Worm (Caenorhabditis elegans) whole organism, L3 larva: ENCODE data around the gene Y26E6A.2.

ENCODE experiments used
- R02D3.7 ChIP-seq: fragments of 150-350 bp; optimal IDR thresholded peaks from 2 replicates; lab custom pipeline; 2014; ENCODE audit warnings: missing biosample characterization, missing genetic modification characterization
- aly-2 ChIP-seq: fragments of 150-350 bp; optimal IDR thresholded peaks from 2 replicates; lab custom pipeline; 2014; ENCODE audit warnings: missing biosample characterization, missing genetic modification characterization
- ceh-28 ChIP-seq: fragments of 150-350 bp; optimal IDR thresholded peaks from 2 replicates; lab custom pipeline; 2014; ENCODE audit warnings: missing biosample characterization, missing genetic modification reagents, missing genetic modification characterization
- ceh-82 ChIP-seq: fragments of 150-350 bp; optimal IDR thresholded peaks from 2 replicates; lab custom pipeline; 2014; ENCODE audit warnings: missing biosample characterization, missing genetic modification characterization
- ceh-9 ChIP-seq: sonication (generic microtip); optimal IDR thresholded peaks from 2 replicates; lab custom pipeline; 2018; ENCODE audit warnings: missing biosample characterization, missing genetic modification characterization
- daf-12 ChIP-seq: fragments of 150-350 bp; optimal IDR thresholded peaks from 2 replicates; lab custom pipeline; 2014; ENCODE audit warnings: missing biosample characterization, missing genetic modification reagents, missing genetic modification characterization
- egl-27 ChIP-seq: sonication (generic microtip); optimal IDR thresholded peaks from 4 replicates; lab custom pipeline; 2017; ENCODE audit warnings: missing biosample characterization, missing genetic modification reagents, missing genetic modification characterization
- elt-1 ChIP-seq: fragments of 150-350 bp; optimal IDR thresholded peaks from 2 replicates; lab custom pipeline; 2014; ENCODE audit warnings: missing biosample characterization, missing genetic modification characterization
- elt-2 ChIP-seq: sonication (generic microtip); optimal IDR thresholded peaks from 2 replicates; lab custom pipeline; 2016; ENCODE audit warnings: missing genetic modification reagents, mild to moderate bottlenecking, missing genetic modification characterization, missing compliant biosample characterization
- elt-3 ChIP-seq, 3 experiments: fragments of 150-350 bp in 1 of 3; sonication (generic microtip) in 2 of 3; optimal IDR thresholded peaks; 2 replicates in 2 of 3; 4 replicates in 1 of 3; lab custom pipeline; 2014 to 2017; ENCODE audit warnings: missing biosample characterization in 3 of 3, missing genetic modification characterization in 3 of 3
- eor-1 ChIP-seq, 2 experiments: fragments of 150-350 bp; optimal IDR thresholded peaks; 2 replicates each; lab custom pipeline; 2014 to 2018; ENCODE audit warnings: missing biosample characterization in 2 of 2, missing genetic modification characterization in 2 of 2
- fkh-10 ChIP-seq: sonication (generic microtip); optimal IDR thresholded peaks from 2 replicates; lab custom pipeline; 2017; ENCODE audit warnings: missing biosample characterization, missing genetic modification reagents, missing genetic modification characterization
- fos-1 ChIP-seq: fragments of 150-350 bp; optimal IDR thresholded peaks from 2 replicates; lab custom pipeline; 2014; ENCODE audit warnings: missing biosample characterization, missing genetic modification characterization
- jun-1 ChIP-seq: fragments of 150-350 bp; optimal IDR thresholded peaks from 2 replicates; lab custom pipeline; 2014; ENCODE audit warnings: missing biosample characterization, missing genetic modification reagents, missing genetic modification characterization
- lsy-12 ChIP-seq: sonication (generic microtip); optimal IDR thresholded peaks from 2 replicates; lab custom pipeline; 2016; ENCODE audit warnings: mild to moderate bottlenecking, missing genetic modification characterization, missing compliant biosample characterization
- mml-1 ChIP-seq: fragments of 150-350 bp; sonication (generic microtip); optimal IDR thresholded peaks from 3 replicates; lab custom pipeline; 2014; ENCODE audit warnings: missing biosample characterization, missing genetic modification characterization
- nfya-1 ChIP-seq: sonication (generic microtip); optimal IDR thresholded peaks from 2 replicates; lab custom pipeline; 2017; ENCODE audit warnings: missing genetic modification characterization, mild to moderate bottlenecking, missing compliant biosample characterization, antibody characterized with exemption, moderate library complexity; ENCODE audit not compliant: insufficient read depth
- nhr-11 ChIP-seq: fragments of 150-350 bp; optimal IDR thresholded peaks from 2 replicates; lab custom pipeline; 2014; ENCODE audit warnings: missing biosample characterization, missing genetic modification characterization
- nhr-23 ChIP-seq: fragments of 150-350 bp; optimal IDR thresholded peaks from 2 replicates; lab custom pipeline; 2014; ENCODE audit warnings: missing biosample characterization, missing genetic modification reagents, missing genetic modification characterization
- nhr-237 ChIP-seq: fragments of 150-350 bp; optimal IDR thresholded peaks from 2 replicates; lab custom pipeline; 2014; ENCODE audit warnings: missing biosample characterization, missing genetic modification characterization
- nhr-25 ChIP-seq: sonication (generic microtip); optimal IDR thresholded peaks from 2 replicates; lab custom pipeline; 2017; ENCODE audit warnings: missing biosample characterization, missing genetic modification characterization
- nhr-28 ChIP-seq: fragments of 150-350 bp; optimal IDR thresholded peaks from 2 replicates; lab custom pipeline; 2014; ENCODE audit warnings: missing biosample characterization, missing genetic modification characterization
- nhr-43 ChIP-seq: sonication (generic microtip); optimal IDR thresholded peaks from 2 replicates; lab custom pipeline; 2016; ENCODE audit warnings: mild to moderate bottlenecking, missing genetic modification characterization, missing compliant biosample characterization; ENCODE audit not compliant: poor library complexity, severe bottlenecking
- nhr-67 ChIP-seq: fragments of 150-350 bp; optimal IDR thresholded peaks from 2 replicates; lab custom pipeline; 2014; ENCODE audit warnings: missing biosample characterization, missing genetic modification characterization
- pha-4 ChIP-seq: fragments of 150-350 bp; optimal IDR thresholded peaks from 2 replicates; lab custom pipeline; 2014; ENCODE audit warnings: missing biosample characterization, missing genetic modification reagents, missing genetic modification characterization
- pqm-1 ChIP-seq: fragments of 150-350 bp; optimal IDR thresholded peaks from 2 replicates; lab custom pipeline; 2017; ENCODE audit warnings: missing biosample characterization, missing genetic modification characterization, inconsistent platforms
- sea-2 ChIP-seq: fragments of 150-350 bp; sonication (generic microtip); optimal IDR thresholded peaks from 4 replicates; lab custom pipeline; 2014; ENCODE audit warnings: missing biosample characterization, missing genetic modification reagents, missing genetic modification characterization
- snpc-4 ChIP-seq: fragments of 150-350 bp; optimal IDR thresholded peaks from 2 replicates; lab custom pipeline; 2014; ENCODE audit warnings: missing biosample characterization, missing genetic modification characterization
- unc-39 ChIP-seq: sonication (generic microtip); optimal IDR thresholded peaks from 4 replicates; lab custom pipeline; 2017; ENCODE audit warnings: missing biosample characterization, missing genetic modification characterization
- unc-62 ChIP-seq: fragments of 150-350 bp; sonication (generic microtip); optimal IDR thresholded peaks from 4 replicates; lab custom pipeline; 2014; ENCODE audit warnings: missing biosample characterization, missing genetic modification reagents, missing genetic modification characterization
- zag-1 ChIP-seq: fragments of 150-350 bp; optimal IDR thresholded peaks from 2 replicates; lab custom pipeline; 2014; ENCODE audit warnings: missing biosample characterization, missing genetic modification characterization
- ztf-11 ChIP-seq: fragments of 150-350 bp; optimal IDR thresholded peaks from 2 replicates; lab custom pipeline; 2014; ENCODE audit warnings: missing biosample characterization, missing genetic modification characterization

Y26E6A.2 gene

DNA sequence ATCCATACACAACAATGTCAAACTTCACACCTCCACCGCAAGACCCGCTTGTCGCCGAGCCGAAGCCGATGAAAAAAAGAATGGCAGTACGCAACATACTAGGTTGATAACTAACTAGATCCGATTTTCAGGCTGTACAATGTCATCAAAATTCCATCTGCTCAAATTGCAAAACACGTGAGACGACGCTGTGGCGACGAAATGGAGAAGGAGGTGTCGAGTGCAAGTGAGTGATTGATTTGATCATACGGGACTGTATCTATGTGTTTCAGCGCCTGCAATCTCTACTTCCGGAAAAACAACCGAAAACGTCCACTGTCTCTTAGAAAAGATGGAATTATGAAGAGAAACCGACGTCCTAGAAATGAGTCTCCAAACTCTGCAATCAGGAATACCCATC is 26.1 kb upstream of the Y26E6A.2 start:
- no peak for TF ChIP-seq nhr-28 (tag; lab: Kevin White, UChicago)
- TF ChIP-seq elt-3 (tag; optimal IDR thresholded peaks at IDR 0.05; lab: Kevin White, UChicago) = peak in 1 of 3 experiments; percentile 86

ce11 chrX:13939388-13939787 is 25.2 kb upstream of the Y26E6A.2 start:
- TF ChIP-seq pha-4 = no peak
- TF ChIP-seq nhr-25 = peak; percentile 40
- no peak for TF ChIP-seq fos-1 (tag; lab: Kevin White, UChicago)
- peak; percentile 53 for TF ChIP-seq nhr-43 (tag; lab: Kevin White, UChicago)
- peak; percentile 79 for TF ChIP-seq nhr-23 (tag; lab: Kevin White, UChicago)
- no peak for TF ChIP-seq zag-1 (tag; lab: Kevin White, UChicago)
- TF ChIP-seq elt-3 (tag; optimal IDR thresholded peaks at IDR 0.05; lab: Kevin White, UChicago) = peak in 1 of 3 experiments; percentile 46

DNA sequence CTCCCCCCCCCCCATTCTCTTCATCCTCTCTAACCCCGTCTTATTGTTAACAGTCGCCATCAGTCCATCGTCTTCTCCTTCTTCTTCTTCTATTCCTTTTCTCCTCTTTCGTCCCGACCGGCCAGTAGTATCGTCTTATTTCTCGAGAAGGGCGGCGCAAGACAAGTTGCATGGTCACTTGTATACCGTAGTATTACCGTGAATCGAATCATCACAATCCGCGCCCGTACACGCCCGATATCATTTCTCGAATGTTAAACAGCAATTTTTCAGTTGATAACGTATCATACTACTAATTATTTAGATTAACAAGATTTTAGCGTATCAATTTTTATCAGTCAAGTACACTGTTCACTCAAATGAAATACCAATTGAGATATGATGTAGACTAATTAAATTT is 23.7 kb upstream of the Y26E6A.2 start:
- TF ChIP-seq elt-1 (no peak), nhr-25 (peak; percentile 25), ceh-9 (tag; lab: Kevin White, UChicago) (no peak), nhr-23 (tag; lab: Kevin White, UChicago) (peak; percentile 39), nfya-1 (tag; lab: Kevin White, UChicago) (peak; percentile 40), nhr-67 (no peak), fkh-10 (GFP tag; lab: Kevin White, UChicago) (no peak), elt-3 (tag; optimal IDR thresholded peaks at IDR 0.05; lab: Kevin White, UChicago) (peak; percentile 83 to 98 (median 92)), nhr-28 (tag; lab: Kevin White, UChicago) (no peak)

- TF ChIP-seq ceh-9 (tag; lab: Kevin White, UChicago) (no peak), elt-3 (tag; optimal IDR thresholded peaks at IDR 0.05; lab: Kevin White, UChicago) (peak; percentile 69 to 99 (median 78)), nhr-11 (no peak), fkh-10 (GFP tag; lab: Kevin White, UChicago) (no peak), elt-2 (tag; lab: Kevin White, UChicago) (peak; percentile 85), pqm-1 (tag; lab: Kevin White, UChicago) (peak; percentile 94), R02D3.7 (peak; percentile 66), nhr-23 (tag; lab: Kevin White, UChicago) (no peak), jun-1 (tag; lab: Kevin White, UChicago) (no peak)
Observed at ce11 chrX:13937350-13937749, 23.2 kb upstream of the Y26E6A.2 start.

DNA sequence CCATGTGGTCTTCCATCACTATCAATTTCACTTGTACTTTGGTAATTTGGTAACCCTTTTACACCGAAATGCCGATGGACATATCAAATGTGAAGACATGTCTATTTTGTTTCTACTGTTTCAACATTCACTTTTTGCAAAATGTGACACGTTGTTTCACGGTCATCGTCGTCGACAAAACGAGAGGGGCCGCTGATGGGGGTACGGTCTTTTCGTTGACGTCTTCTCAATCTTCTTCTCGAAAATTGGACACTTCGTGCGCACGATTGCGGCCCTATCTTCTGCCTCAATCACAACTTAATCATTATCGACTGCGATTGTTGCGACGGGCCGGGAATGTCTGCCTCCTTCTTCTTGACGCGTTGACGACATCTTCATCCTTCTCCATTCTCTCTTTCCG is 22.5 kb upstream of the Y26E6A.2 start:
- no peak for TF ChIP-seq ceh-82
- peak; percentile 21 for TF ChIP-seq lsy-12
- peak; percentile 30 for TF ChIP-seq nhr-25
- no peak for TF ChIP-seq R02D3.7
- TF ChIP-seq elt-3 (tag; optimal IDR thresholded peaks at IDR 0.05; lab: Kevin White, UChicago) = peak in 2 of 3 experiments; percentile 12 to 59
- no peak for TF ChIP-seq sea-2 (GFP tag; lab: Kevin White, UChicago)
- peak; percentile 34 for TF ChIP-seq nhr-43 (tag; lab: Kevin White, UChicago)
- TF ChIP-seq nhr-23 (tag; lab: Kevin White, UChicago) = peak; percentile 26

DNA sequence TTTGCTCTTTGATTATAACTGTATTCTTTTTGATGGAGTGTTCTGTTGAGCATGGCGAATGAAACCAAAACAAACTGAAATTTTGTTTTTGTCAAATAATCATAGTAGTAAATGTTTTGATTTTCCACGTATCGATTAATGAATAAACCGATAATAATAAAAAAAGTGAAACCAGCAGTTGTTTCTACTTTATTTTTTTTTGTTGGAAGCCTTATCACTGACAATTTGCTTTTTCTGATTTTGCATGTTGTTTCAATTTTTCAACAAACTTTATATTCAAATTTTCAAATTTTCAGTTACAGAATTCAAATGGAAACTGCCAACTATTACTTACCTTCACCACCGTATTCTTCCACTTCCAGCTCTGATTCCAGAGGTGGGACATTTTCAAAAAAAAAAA is 20.4 kb upstream of the Y26E6A.2 start, which contains the start of gene elt-3:
elt-3 (plus strand) TSS at position 301 of the 400 bp plus-strand sequence.
- no peak for TF ChIP-seq nhr-237 (tag; lab: Kevin White, UChicago)
- no peak for TF ChIP-seq nhr-25
- no peak for TF ChIP-seq daf-12 (tag; lab: Kevin White, UChicago)
- no peak for TF ChIP-seq fkh-10 (GFP tag; lab: Kevin White, UChicago)
- TF ChIP-seq R02D3.7 = no peak
- TF ChIP-seq ceh-28 (tag; lab: Kevin White, UChicago) = no peak
- TF ChIP-seq unc-62 = no peak
- TF ChIP-seq egl-27 (tag; lab: Kevin White, UChicago) = no peak
- no peak for TF ChIP-seq mml-1
- no peak for TF ChIP-seq aly-2 (tag; lab: Kevin White, UChicago)
- no peak for TF ChIP-seq fos-1 (tag; lab: Kevin White, UChicago)

- TF ChIP-seq nfya-1 (tag; lab: Kevin White, UChicago) = no peak
- no peak for TF ChIP-seq pqm-1 (tag; lab: Kevin White, UChicago)
- no peak for TF ChIP-seq unc-39
- TF ChIP-seq daf-12 (tag; lab: Kevin White, UChicago) = no peak
- TF ChIP-seq nhr-23 (tag; lab: Kevin White, UChicago) = no peak
- no peak for TF ChIP-seq snpc-4 (tag; lab: Kevin White, UChicago)
- no peak for TF ChIP-seq ztf-11 (tag; lab: Kevin White, UChicago)
- TF ChIP-seq eor-1 (tag; optimal IDR thresholded peaks at IDR 0.05; lab: Kevin White, UChicago) = no peak
- TF ChIP-seq lsy-12 = no peak
- TF ChIP-seq nhr-237 (tag; lab: Kevin White, UChicago) = no peak
- TF ChIP-seq nhr-11 = no peak
Observed at ce11 chrX:13929534-13929933, 15.3 kb upstream of the Y26E6A.2 start, which contains the start of gene meg-1. TSS of gene meg-1 (minus strand) at chrX:13929634.
